Fruit fly (Drosophila melanogaster) Kc167 (cell line): ENCODE data around the gene fabp.

ENCODE experiments used
- h ChIP-seq: fragments of >200 bp; optimal IDR thresholded peaks from 3 replicates; lab custom pipeline; 2018; ENCODE audit warnings: missing external identifiers
- psq ChIP-seq: fragments of >200 bp; optimal IDR thresholded peaks from 2 replicates; lab custom pipeline; 2017; ENCODE audit warnings: missing external identifiers
- ttk ChIP-seq: sonication (Bioruptor generic); optimal IDR thresholded peaks from 2 replicates; lab custom pipeline; 2017; ENCODE audit warnings: missing external identifiers

DNA sequence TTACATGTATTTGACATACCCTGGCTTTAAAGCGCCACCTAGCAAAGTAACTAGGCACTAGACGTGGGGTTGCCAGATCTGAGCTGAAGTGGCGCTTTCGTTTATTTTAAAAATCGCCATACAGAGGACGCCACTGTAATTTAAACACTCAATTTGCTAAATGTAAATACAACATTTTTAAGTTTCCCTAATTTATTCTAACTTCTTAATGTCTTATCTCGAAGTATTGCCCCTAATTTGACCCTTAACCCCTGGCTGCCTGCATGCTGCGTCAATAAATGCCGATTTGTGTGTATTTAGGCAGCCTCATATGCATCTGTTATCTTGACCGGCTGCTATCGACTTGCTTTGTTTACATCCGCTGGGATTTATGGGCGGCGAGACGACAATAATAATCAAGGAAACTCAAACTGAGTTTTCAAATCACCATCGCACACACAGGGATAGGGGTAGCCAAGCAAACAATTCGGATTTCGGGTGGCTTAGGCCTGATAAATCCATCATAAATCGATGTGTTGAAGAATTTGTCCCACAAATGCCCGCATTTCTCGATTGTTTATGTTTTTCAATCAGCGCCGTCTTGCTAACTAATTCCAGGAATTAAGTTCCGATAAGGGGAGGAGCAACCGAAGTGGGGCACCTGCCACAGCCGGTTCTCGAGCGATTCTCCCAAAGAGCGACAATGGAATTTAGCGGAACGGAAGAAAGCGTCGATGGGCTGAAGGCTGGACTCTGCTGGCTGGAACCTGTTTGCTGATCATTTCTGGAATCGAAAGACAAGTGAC lies 46.6 kb upstream of the fabp start:
- TF ChIP-seq psq (lab: Kevin White, UChicago), result no peak
- TF ChIP-seq ttk, result no peak
- no peak for TF ChIP-seq h (lab: Kevin White, UChicago)
